Worm (Caenorhabditis elegans) whole organism, midembryonic: ENCODE results near the gene tag-30.
"Not testable (repeated sequence)": the region's sequence is repeated elsewhere in the genome, so short reads cannot be mapped to it uniquely, and the experiment has no call there.

Source experiments
- T22C8.4 ChIP-seq: fragments of 200-800 bp; sonication (Bioruptor generic); IDR thresholded peaks from 2 replicates; pipeline ENCODE4 v1.3.6; 2022; ENCODE audit warnings: missing genetic modification characterization, missing compliant biosample characterization
- cog-1 ChIP-seq: sonication (generic microtip); optimal IDR thresholded peaks from 2 replicates; lab custom pipeline; 2016; ENCODE audit warnings: missing genetic modification characterization, missing compliant biosample characterization
- flt-1 ChIP-seq: fragments of 200-800 bp; sonication (Bioruptor generic); IDR thresholded peaks from 2 replicates; pipeline ENCODE4 v1.3.6; 2022; ENCODE audit warnings: missing genetic modification characterization, missing compliant biosample characterization
- klf-2 ChIP-seq: fragments of 200-800 bp; sonication (Bioruptor generic); conservative IDR thresholded peaks from 2 replicates; pipeline ENCODE4 v1.3.6; 2022; ENCODE audit warnings: missing genetic modification reagents, missing genetic modification characterization, missing compliant biosample characterization
- med-1 ChIP-seq: sonication (generic microtip); optimal IDR thresholded peaks from 2 replicates; lab custom pipeline; 2017; ENCODE audit warnings: missing genetic modification characterization, mild to moderate bottlenecking, missing compliant biosample characterization, antibody characterized with exemption, missing genetic modification reagents; ENCODE audit not compliant: insufficient read depth
- ref-1 ChIP-seq: fragments of 200-800 bp; sonication (Bioruptor generic); conservative IDR thresholded peaks from 2 replicates; pipeline ENCODE4 v1.3.6; 2022; ENCODE audit warnings: missing genetic modification reagents, missing genetic modification characterization, missing compliant biosample characterization
- tab-1 ChIP-seq: fragments of 200-800 bp; sonication (Bioruptor generic); IDR thresholded peaks from 2 replicates; pipeline ENCODE4 v1.3.6; 2022; ENCODE audit warnings: missing genetic modification characterization, missing compliant biosample characterization
- ztf-23 ChIP-seq: fragments of 200-800 bp; sonication (Bioruptor generic); IDR thresholded peaks from 2 replicates; pipeline ENCODE4 v1.3.6; 2022; ENCODE audit warnings: missing genetic modification reagents, missing genetic modification characterization, missing compliant biosample characterization
- ztf-29 ChIP-seq: fragments of 200-800 bp; sonication (Bioruptor generic); IDR thresholded peaks from 2 replicates; pipeline ENCODE4 v1.3.6; 2022; ENCODE audit warnings: missing genetic modification reagents, missing genetic modification characterization, missing compliant biosample characterization

Gene tag-30

ce11 chrIV:11828012-11828411 is 26.9 kb downstream of the tag-30 start, which contains the start of gene M117.6:
TSS of gene M117.6 (minus strand) at chrIV:11828112.
- not testable (repeated sequence) for TF ChIP-seq klf-2; med-1 (GFP tag; lab: Kevin White, UChicago); ztf-23 (GFP tag; lab: Robert Waterston, UW)

DNA sequence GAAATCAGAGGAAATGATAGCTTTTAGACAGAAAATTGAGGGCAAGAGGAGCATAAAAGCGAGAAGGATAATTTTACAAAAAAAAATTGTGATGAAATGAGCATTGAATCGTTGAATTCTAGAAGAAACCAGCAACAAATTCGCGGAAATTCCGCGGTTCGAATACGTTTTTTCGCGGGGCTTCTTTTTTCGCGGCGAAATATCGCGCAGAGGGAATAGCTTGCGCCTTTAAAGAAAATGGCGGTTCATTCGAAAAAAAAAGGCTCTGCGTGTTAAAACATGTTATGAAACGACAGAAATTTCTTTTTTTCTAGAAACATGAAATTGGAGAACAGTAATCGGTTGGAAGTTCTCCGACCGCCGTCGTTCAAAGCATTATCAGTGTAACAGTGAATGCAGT is 32.5 kb downstream of the tag-30 start:
- TF ChIP-seq tab-1 (GFP tag; lab: Robert Waterston, UW) = no peak
- TF ChIP-seq ztf-29 (GFP tag; lab: Robert Waterston, UW) = no peak
- TF ChIP-seq med-1 (GFP tag; lab: Kevin White, UChicago) = no peak
- no peak for TF ChIP-seq ref-1 (GFP tag; lab: Robert Waterston, UW)
- TF ChIP-seq T22C8.4 (GFP tag; lab: Robert Waterston, UW) = no peak
- no peak for TF ChIP-seq cog-1 (tag; lab: Kevin White, UChicago)
- no peak for TF ChIP-seq flt-1
- no peak for TF ChIP-seq ztf-23 (GFP tag; lab: Robert Waterston, UW)
- no peak for TF ChIP-seq klf-2

- no peak for TF ChIP-seq ztf-29 (GFP tag; lab: Robert Waterston, UW)
- peak; percentile 73 for TF ChIP-seq T22C8.4 (GFP tag; lab: Robert Waterston, UW)
- peak; percentile 56 for TF ChIP-seq cog-1 (tag; lab: Kevin White, UChicago)
- 0 out of 2 replicates have a peak, but pooled peaks have one; percentile 11 for TF ChIP-seq flt-1
- no peak for TF ChIP-seq ref-1 (GFP tag; lab: Robert Waterston, UW)
- no peak for TF ChIP-seq ztf-23 (GFP tag; lab: Robert Waterston, UW)
- no peak for TF ChIP-seq tab-1 (GFP tag; lab: Robert Waterston, UW)
Observed at ce11 chrIV:11821591-11822361, 33.2 kb downstream of the tag-30 start, which contains the start of the genes par-5 and M117.3. TSS of gene par-5 (minus strand) at chrIV:11821924. TSS of gene M117.3 (plus strand) at chrIV:11822206.

ce11 chrIV:11820067-11820913 is 34.7 kb downstream of the tag-30 start:
- TF ChIP-seq klf-2 (no peak), flt-1 (no peak), ztf-23 (GFP tag; lab: Robert Waterston, UW) (no peak)

DNA sequence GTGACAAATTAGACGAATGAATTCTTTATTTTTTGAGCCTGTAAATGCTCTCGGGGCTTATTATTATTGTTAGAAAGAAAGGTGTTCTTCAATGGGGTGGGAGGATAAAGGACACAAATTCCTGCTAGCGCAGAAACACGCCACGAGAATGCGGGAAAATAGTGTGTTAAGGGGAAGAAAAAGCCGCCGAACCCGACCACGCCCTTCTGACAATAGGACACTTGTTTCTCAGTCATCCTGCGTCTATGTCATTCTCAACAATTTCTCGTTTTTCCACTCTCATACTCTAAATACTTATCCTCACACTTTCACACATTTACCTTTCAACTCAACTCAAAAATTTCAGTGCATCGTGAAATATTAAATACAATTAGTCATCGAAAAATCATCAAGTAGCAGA is 41.1 kb downstream of the tag-30 start, which contains the start of gene M117.1:
TSS of gene M117.1 (plus strand) at position 347 of the 400 bp plus-strand sequence.
- TF ChIP-seq T22C8.4 (GFP tag; lab: Robert Waterston, UW) (no peak), ztf-29 (GFP tag; lab: Robert Waterston, UW) (no peak), klf-2 (no peak), cog-1 (tag; lab: Kevin White, UChicago) (no peak), tab-1 (GFP tag; lab: Robert Waterston, UW) (no peak), ref-1 (GFP tag; lab: Robert Waterston, UW) (no peak), flt-1 (no peak), ztf-23 (GFP tag; lab: Robert Waterston, UW) (no peak), med-1 (GFP tag; lab: Kevin White, UChicago) (no peak)

DNA sequence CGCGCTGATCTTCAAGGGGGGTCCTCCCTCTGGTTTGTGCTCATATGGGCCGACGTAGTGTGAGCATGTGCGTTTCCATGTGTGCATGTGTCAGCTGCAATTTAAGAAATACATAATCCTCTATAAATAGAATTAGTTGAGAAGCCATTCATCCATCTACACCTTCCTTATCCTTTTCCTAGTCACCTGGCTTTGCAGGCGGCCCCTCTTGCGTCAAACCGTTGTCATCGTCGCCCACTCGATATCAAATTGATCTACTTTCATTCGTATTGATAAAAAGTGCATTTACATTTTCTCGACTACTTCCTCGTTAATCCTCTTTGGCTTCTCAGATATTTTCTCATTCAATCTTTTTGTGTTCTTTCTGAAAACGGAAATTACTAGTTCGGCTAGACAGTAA is 42.9 kb downstream of the tag-30 start:
- TF ChIP-seq ztf-29 (GFP tag; lab: Robert Waterston, UW) (no peak), klf-2 (no peak), T22C8.4 (GFP tag; lab: Robert Waterston, UW) (no peak), ref-1 (GFP tag; lab: Robert Waterston, UW) (no peak), tab-1 (GFP tag; lab: Robert Waterston, UW) (no peak), ztf-23 (GFP tag; lab: Robert Waterston, UW) (no peak), cog-1 (tag; lab: Kevin White, UChicago) (no peak), flt-1 (no peak), med-1 (GFP tag; lab: Kevin White, UChicago) (no peak)

DNA sequence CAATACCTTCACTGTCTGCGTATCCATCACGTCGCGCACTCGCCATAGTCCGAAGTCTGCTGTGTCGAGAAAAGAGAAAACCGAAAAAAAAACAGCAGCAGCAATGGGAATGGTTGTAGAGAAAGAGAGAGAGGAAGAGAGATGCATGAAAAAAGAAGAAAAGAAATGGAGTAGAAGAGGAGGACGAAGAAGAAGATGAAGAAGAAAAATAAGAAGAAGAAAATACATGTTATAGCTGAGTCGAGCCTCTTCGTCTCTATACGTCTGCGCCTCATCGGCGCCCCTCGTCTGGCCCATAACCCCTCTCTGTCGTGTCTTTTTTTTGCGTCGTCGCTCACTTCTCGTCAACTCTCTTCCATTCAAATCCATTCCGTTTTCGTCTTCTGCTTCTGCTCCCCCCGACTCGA is 45.2 kb downstream of the tag-30 start:
- TF ChIP-seq cog-1 (tag; lab: Kevin White, UChicago) (peak; percentile 31), klf-2 (no peak), flt-1 (0 out of 2 replicates have a peak, but pooled peaks have one; percentile 10)

DNA sequence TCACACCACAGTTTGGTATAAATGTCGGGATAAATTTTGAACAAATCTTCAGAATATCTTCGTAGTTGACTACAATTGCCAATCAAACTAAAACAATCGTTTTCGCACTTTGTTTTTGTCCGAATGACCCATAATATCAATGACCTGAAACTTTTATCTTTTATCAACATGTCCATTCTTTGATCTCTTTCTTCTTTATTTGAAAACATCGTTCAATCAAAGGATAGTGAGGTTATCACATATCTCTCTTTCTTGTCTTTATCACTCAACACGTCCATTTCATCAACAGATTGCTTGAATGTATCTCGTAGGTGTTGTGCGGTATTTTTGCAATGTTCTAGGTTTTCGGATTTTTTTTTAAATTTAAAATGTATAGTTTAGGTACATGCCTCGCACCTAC is 45.9 kb downstream of the tag-30 start:
- TF ChIP-seq ztf-23 (GFP tag; lab: Robert Waterston, UW) = no peak
- TF ChIP-seq ztf-29 (GFP tag; lab: Robert Waterston, UW) = no peak
- TF ChIP-seq tab-1 (GFP tag; lab: Robert Waterston, UW) = no peak
- no peak for TF ChIP-seq ref-1 (GFP tag; lab: Robert Waterston, UW)
- no peak for TF ChIP-seq T22C8.4 (GFP tag; lab: Robert Waterston, UW)
- TF ChIP-seq klf-2 = no peak
- no peak for TF ChIP-seq flt-1
- TF ChIP-seq cog-1 (tag; lab: Kevin White, UChicago) = no peak
- TF ChIP-seq med-1 (GFP tag; lab: Kevin White, UChicago) = no peak

DNA sequence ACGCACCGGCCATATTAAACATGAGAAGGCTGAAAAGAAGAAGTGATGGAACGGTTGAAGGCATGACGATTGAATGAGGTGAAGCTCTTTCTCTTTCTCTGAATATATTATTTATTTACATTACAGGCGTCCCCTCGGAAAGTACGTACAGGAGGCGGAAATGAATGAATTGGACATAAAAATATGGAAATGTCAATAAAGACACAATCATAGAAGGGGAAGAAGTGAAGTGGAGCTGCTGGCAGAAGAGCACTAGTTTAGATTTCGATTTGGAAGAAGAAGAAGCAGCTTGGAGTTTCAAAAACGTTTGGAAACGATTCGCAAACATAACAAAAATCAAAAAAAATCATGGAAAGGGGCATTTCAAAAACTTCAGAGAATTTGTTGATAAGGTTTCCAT is 50.9 kb downstream of the tag-30 start, which contains the start of gene H01G02.1:
TSS of gene H01G02.1 (minus strand) at position 101 of the 400 bp plus-strand sequence.
- no peak for TF ChIP-seq ztf-23 (GFP tag; lab: Robert Waterston, UW)
- no peak for TF ChIP-seq klf-2
- no peak for TF ChIP-seq ztf-29 (GFP tag; lab: Robert Waterston, UW)
